Worm (Caenorhabditis elegans) whole organism, late embryonic: ENCODE measurements around the gene B0222.15.

Source experiments
- ceh-18 ChIP-seq: sonication (generic microtip); optimal IDR thresholded peaks from 2 replicates; lab custom pipeline; 2016; ENCODE audit warnings: missing genetic modification characterization, missing compliant biosample characterization
- fkh-10 ChIP-seq: fragments of 150-350 bp; optimal IDR thresholded peaks from 2 replicates; lab custom pipeline; 2014; ENCODE audit warnings: missing biosample characterization, missing genetic modification reagents, missing genetic modification characterization
- nfya-1 ChIP-seq: sonication (generic microtip); optimal IDR thresholded peaks from 2 replicates; lab custom pipeline; 2017; ENCODE audit warnings: missing genetic modification characterization, mild to moderate bottlenecking, missing compliant biosample characterization, antibody characterized with exemption, moderate library complexity
- npax-4 ChIP-seq: sonication (generic microtip); optimal IDR thresholded peaks from 2 replicates; lab custom pipeline; 2016; ENCODE audit warnings: missing genetic modification characterization, missing compliant biosample characterization
- odd-2 ChIP-seq: sonication (generic microtip); optimal IDR thresholded peaks from 2 replicates; lab custom pipeline; 2017; ENCODE audit warnings: antibody characterized with exemption, mild to moderate bottlenecking, missing genetic modification characterization, missing compliant biosample characterization
- pha-4 ChIP-seq: fragments of 150-350 bp; optimal IDR thresholded peaks from 2 replicates; lab custom pipeline; 2018; ENCODE audit warnings: missing biosample characterization, missing genetic modification reagents, missing genetic modification characterization

- TF ChIP-seq odd-2 (no peak), pha-4 (tag; lab: Kevin White, UChicago) (no peak), npax-4 (no peak), nfya-1 (tag; lab: Kevin White, UChicago) (no peak), fkh-10 (GFP tag; lab: Kevin White, UChicago) (no peak), ceh-18 (tag; lab: Kevin White, UChicago) (no peak)
Measured at ce11 chrV:9123186-9123585, 33.4 kb downstream of the B0222.15 start, which contains the start of gene F21C10.11.
